Fruit fly (Drosophila melanogaster) whole organism, embryonic: ENCODE data around the gene Ykt6.

Experiments
- Adf1 ChIP-seq: fragments of 200-800 bp; sonication (Bioruptor generic); IDR thresholded peaks from 2 replicates; pipeline ENCODE4 v1.3.6; 2022; ENCODE audit warnings: missing biosample characterization, missing genetic modification characterization
- BEAF-32 ChIP-seq: fragments of 200-800 bp; sonication (Bioruptor generic); optimal IDR thresholded peaks from 3 replicates; lab custom pipeline; 2017; ENCODE audit warnings: missing biosample characterization, missing genetic modification characterization, mild to moderate bottlenecking, moderate library complexity, missing genetic modification reagents
- CG10274 ChIP-seq: fragments of 200-800 bp; sonication (Bioruptor generic); optimal IDR thresholded peaks from 3 replicates; lab custom pipeline; 2017; ENCODE audit warnings: missing biosample characterization, mild to moderate bottlenecking, missing genetic modification characterization
- CG10321 ChIP-seq: fragments of 200-800 bp; sonication (Bioruptor generic); IDR thresholded peaks from 2 replicates; pipeline ENCODE4 v1.3.6; 2022; ENCODE audit warnings: missing biosample characterization, missing genetic modification characterization
- CG11695 ChIP-seq: fragments of 200-800 bp; sonication (Bioruptor generic); IDR thresholded peaks from 3 replicates; pipeline ENCODE4 v1.3.6; 2022; ENCODE audit warnings: missing biosample characterization, missing genetic modification characterization
- CG13123 ChIP-seq: fragments of 200-800 bp; sonication (Bioruptor generic); optimal IDR thresholded peaks from 2 replicates; lab custom pipeline; 2016; ENCODE audit warnings: missing biosample characterization, missing genetic modification characterization
- CG1832 ChIP-seq: fragments of 200-800 bp; sonication (Bioruptor generic); optimal IDR thresholded peaks from 2 replicates; lab custom pipeline; 2017; ENCODE audit warnings: missing biosample characterization, mild to moderate bottlenecking, missing genetic modification characterization, inconsistent platforms
- CG18476 ChIP-seq: fragments of 200-800 bp; sonication (Bioruptor generic); optimal IDR thresholded peaks from 2 replicates; lab custom pipeline; 2016; ENCODE audit warnings: missing biosample characterization, mild to moderate bottlenecking, missing genetic modification characterization
- CG18599 ChIP-seq: fragments of 200-800 bp; sonication (Bioruptor generic); optimal IDR thresholded peaks from 3 replicates; lab custom pipeline; 2017; ENCODE audit warnings: missing biosample characterization, missing genetic modification characterization, mild to moderate bottlenecking, moderate library complexity, missing genetic modification reagents
- CG2875 ChIP-seq: fragments of 200-800 bp; sonication (Bioruptor generic); optimal IDR thresholded peaks from 2 replicates; lab custom pipeline; 2017; ENCODE audit warnings: missing biosample characterization, mild to moderate bottlenecking, missing genetic modification characterization, missing genetic modification reagents
- CG30020 ChIP-seq: fragments of 200-800 bp; optimal IDR thresholded peaks from 2 replicates; lab custom pipeline; 2019; ENCODE audit warnings: missing biosample characterization, mild to moderate bottlenecking, missing genetic modification characterization, moderate library complexity
- CG33213 ChIP-seq: fragments of 200-800 bp; sonication (Bioruptor generic); optimal IDR thresholded peaks from 3 replicates; lab custom pipeline; 2016; ENCODE audit warnings: missing biosample characterization, missing genetic modification characterization
- CG34376 ChIP-seq: fragments of 200-800 bp; sonication (Bioruptor generic); optimal IDR thresholded peaks from 2 replicates; lab custom pipeline; 2018; ENCODE audit warnings: missing biosample characterization, mild to moderate bottlenecking, missing genetic modification characterization
- CG6254 ChIP-seq: fragments of 200-800 bp; sonication (Bioruptor generic); optimal IDR thresholded peaks from 3 replicates; lab custom pipeline; 2017; ENCODE audit warnings: mild to moderate bottlenecking, missing biosample characterization, missing genetic modification reagents, missing genetic modification characterization
- CG7928 ChIP-seq: fragments of 200-800 bp; sonication (Bioruptor generic); optimal IDR thresholded peaks from 2 replicates; lab custom pipeline; 2017; ENCODE audit warnings: missing biosample characterization, mild to moderate bottlenecking, missing genetic modification characterization
- Doc3 ChIP-seq: fragments of 200-800 bp; sonication (Bioruptor generic); IDR thresholded peaks from 3 replicates; pipeline ENCODE4 v1.3.6; 2022; ENCODE audit warnings: missing biosample characterization, missing genetic modification characterization; ENCODE audit not compliant: partially characterized antibody
- Dref ChIP-seq: fragments of 200-800 bp; sonication (Bioruptor generic); IDR thresholded peaks from 2 replicates; pipeline ENCODE4 v1.3.6; 2022; ENCODE audit warnings: missing biosample characterization, missing genetic modification characterization
- ERR ChIP-seq: fragments of 200-800 bp; sonication (Bioruptor generic); optimal IDR thresholded peaks from 2 replicates; lab custom pipeline; 2016; ENCODE audit warnings: missing biosample characterization, missing genetic modification characterization
- Fer3 ChIP-seq: fragments of 200-800 bp; sonication (Bioruptor generic); optimal IDR thresholded peaks from 2 replicates; lab custom pipeline; 2018; ENCODE audit warnings: missing biosample characterization, mild to moderate bottlenecking, missing genetic modification characterization, moderate library complexity
- H15 ChIP-seq: fragments of 200-800 bp; sonication (Bioruptor generic); IDR thresholded peaks from 3 replicates; pipeline ENCODE4 v1.3.6; 2022; ENCODE audit warnings: missing biosample characterization, missing genetic modification characterization
- Hey ChIP-seq: fragments of 200-800 bp; sonication (Bioruptor generic); optimal IDR thresholded peaks from 3 replicates; lab custom pipeline; 2018; ENCODE audit warnings: missing biosample characterization, mild to moderate bottlenecking, missing genetic modification characterization
- Hmr ChIP-seq: fragments of 200-800 bp; sonication (Bioruptor generic); optimal IDR thresholded peaks from 3 replicates; lab custom pipeline; 2017; ENCODE audit warnings: mild to moderate bottlenecking, missing biosample characterization, missing genetic modification reagents, missing genetic modification characterization
- Hr39 ChIP-seq: fragments of >200 bp; optimal IDR thresholded peaks from 2 replicates; lab custom pipeline; 2017
- Nf-YC ChIP-seq: fragments of 200-800 bp; optimal IDR thresholded peaks from 3 replicates; lab custom pipeline; 2019; ENCODE audit warnings: missing biosample characterization, mild to moderate bottlenecking, missing genetic modification characterization, moderate library complexity
- Sry-δ ChIP-seq: fragments of 200-800 bp; sonication (Bioruptor generic); optimal IDR thresholded peaks from 2 replicates; lab custom pipeline; 2016; ENCODE audit warnings: missing biosample characterization, missing genetic modification characterization
- Xrp1 ChIP-seq: fragments of 200-800 bp; sonication (Bioruptor generic); IDR thresholded peaks from 2 replicates; pipeline ENCODE4 v1.3.6; 2022; ENCODE audit warnings: missing biosample characterization, missing genetic modification characterization
- ab ChIP-seq: fragments of 200-800 bp; sonication (Bioruptor generic); optimal IDR thresholded peaks from 2 replicates; lab custom pipeline; 2016; ENCODE audit warnings: missing biosample characterization, missing genetic modification characterization
- al ChIP-seq: fragments of 200-800 bp; sonication (Bioruptor generic); IDR thresholded peaks from 2 replicates; pipeline ENCODE4 v1.3.6; 2022; ENCODE audit warnings: missing biosample characterization, missing genetic modification characterization
- ash1 ChIP-seq: fragments of 200-800 bp; sonication (Bioruptor generic); optimal IDR thresholded peaks from 2 replicates; lab custom pipeline; 2018; ENCODE audit warnings: missing biosample characterization, mild to moderate bottlenecking, missing genetic modification characterization
- bsh ChIP-seq, 2 experiments: fragments of 200-800 bp; sonication (Bioruptor generic); optimal IDR thresholded peaks; 2 replicates each; lab custom pipeline; 2017 to 2018; ENCODE audit warnings: mild to moderate bottlenecking in 2 of 2, missing biosample characterization in 2 of 2, missing genetic modification characterization in 2 of 2, moderate library complexity in 1 of 2
- dmrt99B ChIP-seq: fragments of 200-800 bp; sonication (Bioruptor generic); optimal IDR thresholded peaks from 2 replicates; lab custom pipeline; 2018; ENCODE audit warnings: missing biosample characterization, mild to moderate bottlenecking, missing genetic modification characterization, moderate library complexity
- ham ChIP-seq: fragments of 200-800 bp; sonication (Bioruptor generic); IDR thresholded peaks from 2 replicates; pipeline ENCODE4 v1.3.6; 2022; ENCODE audit warnings: missing biosample characterization, missing genetic modification characterization
- jing ChIP-seq: fragments of 200-800 bp; sonication (Bioruptor generic); optimal IDR thresholded peaks from 2 replicates; lab custom pipeline; 2018; ENCODE audit warnings: missing biosample characterization, mild to moderate bottlenecking, missing genetic modification characterization
- kah ChIP-seq: fragments of 200-800 bp; sonication (Bioruptor generic); optimal IDR thresholded peaks from 2 replicates; lab custom pipeline; 2018; ENCODE audit warnings: missing biosample characterization, mild to moderate bottlenecking, missing genetic modification characterization
- knrl ChIP-seq: fragments of 200-800 bp; sonication (Bioruptor generic); IDR thresholded peaks from 3 replicates; pipeline ENCODE4 v1.3.6; 2022; ENCODE audit warnings: missing biosample characterization, missing genetic modification characterization; ENCODE audit not compliant: partially characterized antibody
- lov ChIP-seq, 2 experiments: fragments of 200-800 bp in 1 of 2; fragments of >200 bp in 1 of 2; sonication (Bioruptor generic) in 1 of 2; IDR thresholded peaks in 1 of 2; optimal IDR thresholded peaks in 1 of 2; 2 replicates in 1 of 2; 3 replicates in 1 of 2; pipeline versions ENCODE4 v1.3.6 to Lab custom; 2017 to 2022; ENCODE audit warnings: missing biosample characterization in 1 of 2, missing genetic modification characterization in 1 of 2
- pfk ChIP-seq: fragments of 200-800 bp; sonication (Bioruptor generic); optimal IDR thresholded peaks from 2 replicates; lab custom pipeline; 2018; ENCODE audit warnings: missing biosample characterization, mild to moderate bottlenecking, missing genetic modification characterization, moderate library complexity
- prd ChIP-seq, 3 experiments: fragments of >200 bp in 2 of 3; fragments of 200-800 bp in 1 of 3; sonication (Bioruptor generic) in 1 of 3; optimal IDR thresholded peaks in 2 of 3; IDR thresholded peaks in 1 of 3; 2 replicates in 2 of 3; 3 replicates in 1 of 3; pipeline versions ENCODE4 v1.3.6 to Lab custom; 2017 to 2022; ENCODE audit warnings: missing biosample characterization in 1 of 3, missing genetic modification characterization in 1 of 3
- pzg ChIP-seq: fragments of 200-800 bp; sonication (Bioruptor generic); optimal IDR thresholded peaks from 3 replicates; lab custom pipeline; 2018; ENCODE audit warnings: missing biosample characterization, mild to moderate bottlenecking, missing genetic modification characterization, moderate library complexity
- sc ChIP-seq, 3 experiments: fragments of >200 bp in 2 of 3; fragments of 200-800 bp in 1 of 3; sonication (Bioruptor generic) in 1 of 3; optimal IDR thresholded peaks; 2 replicates in 2 of 3; 3 replicates in 1 of 3; lab custom pipeline; 2017; ENCODE audit warnings: mild to moderate bottlenecking in 1 of 3, missing biosample characterization in 1 of 3, missing genetic modification characterization in 1 of 3, missing genetic modification reagents in 1 of 3
- sens ChIP-seq: fragments of 200-800 bp; sonication (Bioruptor generic); peaks from one replicate; lab custom pipeline; 2016; ENCODE audit warnings: missing biosample characterization, missing genetic modification characterization
- slou ChIP-seq: fragments of 200-800 bp; sonication (Bioruptor generic); optimal IDR thresholded peaks from 3 replicates; lab custom pipeline; 2016; ENCODE audit warnings: missing biosample characterization, missing genetic modification characterization
- tin ChIP-seq: fragments of 200-800 bp; sonication (Bioruptor generic); optimal IDR thresholded peaks from 3 replicates; lab custom pipeline; 2016; ENCODE audit warnings: missing biosample characterization, missing genetic modification characterization
- trem ChIP-seq: fragments of 200-800 bp; optimal IDR thresholded peaks from 3 replicates; lab custom pipeline; 2019; ENCODE audit warnings: missing biosample characterization, mild to moderate bottlenecking, missing genetic modification characterization, moderate library complexity
- trh ChIP-seq: fragments of 200-800 bp; sonication (Bioruptor generic); optimal IDR thresholded peaks from 2 replicates; lab custom pipeline; 2016; ENCODE audit warnings: missing biosample characterization, missing genetic modification characterization
- twi ChIP-seq: fragments of 200-800 bp; optimal IDR thresholded peaks from 2 replicates; lab custom pipeline; 2019; ENCODE audit warnings: missing biosample characterization, mild to moderate bottlenecking, missing genetic modification characterization, moderate library complexity
- zen2 ChIP-seq: fragments of 200-800 bp; sonication (Bioruptor generic); IDR thresholded peaks from 3 replicates; pipeline ENCODE4 v1.3.6; 2022; ENCODE audit warnings: missing biosample characterization, missing genetic modification characterization; ENCODE audit not compliant: partially characterized antibody

Ykt6 gene

DNA sequence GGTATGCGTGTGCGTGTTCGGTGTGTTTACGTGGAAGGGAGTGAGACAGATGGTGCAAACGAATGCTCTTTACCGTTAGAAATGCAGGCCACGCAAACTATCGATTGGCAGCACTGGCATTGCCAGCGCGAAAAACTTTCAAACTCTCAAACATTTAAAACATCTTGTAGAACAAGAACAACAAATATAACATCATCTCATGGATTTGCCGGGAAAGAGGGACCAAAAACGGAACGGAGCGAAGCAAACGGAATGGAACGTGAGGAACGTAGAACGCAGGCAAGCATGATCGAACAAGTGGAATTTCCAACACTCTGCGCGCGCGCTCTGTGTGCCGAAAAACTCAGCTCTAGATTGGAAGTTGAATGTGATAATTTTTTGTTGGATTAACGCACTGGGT is 39.3 kb downstream of the Ykt6 start (continued):
- TF ChIP-seq zen2 (GFP tag; lab: Robert Waterston, UW) (no peak), sens (GFP tag; lab: Kevin White, UChicago) (peak; percentile 64), CG6254 (GFP tag; lab: Kevin White, UChicago) (no peak), H15 (GFP tag; lab: Robert Waterston, UW) (no peak), CG11695 (GFP tag; lab: Robert Waterston, UW) (no peak), CG2875 (GFP tag; lab: Kevin White, UChicago) (no peak), prd (optimal IDR thresholded peaks at IDR 0.05; lab: Kevin White, UChicago) (no peak), prd (GFP tag; IDR thresholded peaks at IDR 0.05; lab: Robert Waterston, UW) (no peak), Hr39 (lab: Kevin White, UChicago) (no peak), dmrt99B (tag; lab: Kevin White, UChicago) (no peak), knrl (GFP tag; lab: Robert Waterston, UW) (0 out of 3 replicates have a peak, but pooled peaks have one; percentile 18), ab (GFP tag; lab: Kevin White, UChicago) (no peak), CG33213 (GFP tag; lab: Kevin White, UChicago) (no peak), lov (optimal IDR thresholded peaks at IDR 0.05; lab: Kevin White, UChicago) (no peak), lov (GFP tag; IDR thresholded peaks at IDR 0.05; lab: Robert Waterston, UW) (no peak), BEAF-32 (peak; percentile 34), pfk (GFP tag; lab: Kevin White, UChicago) (peak; percentile 86), CG30020 (no peak), slou (GFP tag; lab: Kevin White, UChicago) (no peak), CG34376 (GFP tag; lab: Kevin White, UChicago) (no peak), Adf1 (no peak), ham (GFP tag; lab: Robert Waterston, UW) (no peak), Doc3 (0 out of 3 replicates have a peak, but pooled peaks have one; percentile 19), Sry-δ (peak; percentile 32), Dref (0 out of 2 replicates have a peak, but pooled peaks have one; percentile 22), al (GFP tag; lab: Robert Waterston, UW) (no peak), ERR (GFP tag; lab: Kevin White, UChicago) (no peak), trem (tag; lab: Kevin White, UChicago) (no peak), twi (tag; lab: Kevin White, UChicago) (no peak), CG18476 (GFP tag; lab: Kevin White, UChicago) (no peak), Hmr (GFP tag; lab: Kevin White, UChicago) (no peak), CG7928 (GFP tag; lab: Kevin White, UChicago) (no peak), Hey (no peak), ash1 (GFP tag; lab: Kevin White, UChicago) (no peak), sc (optimal IDR thresholded peaks at IDR 0.05; lab: Kevin White, UChicago) (no peak), sc (GFP tag; optimal IDR thresholded peaks at IDR 0.05; lab: Kevin White, UChicago) (no peak), tin (GFP tag; lab: Kevin White, UChicago) (no peak), kah (GFP tag; lab: Kevin White, UChicago) (no peak)

DNA sequence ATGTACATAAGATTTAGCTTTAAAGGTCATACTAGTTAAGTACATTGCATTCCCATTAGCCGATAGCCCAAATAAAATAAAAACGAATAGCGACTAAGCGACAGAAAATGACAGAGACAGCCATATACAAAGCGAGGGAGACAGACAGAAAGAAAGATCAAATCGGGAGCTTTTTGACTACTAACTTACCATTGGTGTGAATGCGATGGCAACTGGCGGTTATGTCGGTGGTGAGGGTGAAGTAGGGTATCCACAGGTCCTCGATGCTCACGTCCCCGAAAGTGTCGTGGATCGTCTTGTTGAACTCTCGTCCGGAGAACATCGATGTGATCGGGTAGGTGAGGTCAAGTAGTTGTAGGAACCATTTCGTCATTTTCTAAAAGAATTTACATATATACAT is 40.8 kb downstream of the Ykt6 start:
- TF ChIP-seq jing (GFP tag; lab: Kevin White, UChicago) (no peak), Nf-YC (tag; lab: Kevin White, UChicago) (peak; percentile 13), CG1832 (GFP tag; lab: Kevin White, UChicago) (peak; percentile 16), CG10274 (peak; percentile 55), bsh (GFP tag; optimal IDR thresholded peaks at IDR 0.05; lab: Kevin White, UChicago) (no peak), pzg (GFP tag; lab: Kevin White, UChicago) (no peak), trh (GFP tag; lab: Kevin White, UChicago) (no peak), Xrp1 (no peak), CG13123 (GFP tag; lab: Kevin White, UChicago) (no peak), Fer3 (tag; lab: Kevin White, UChicago) (no peak), CG18599 (GFP tag; lab: Kevin White, UChicago) (no peak), CG10321 (peak; percentile 49; the same call in 1 of the 2 replicates)
